Worm (Caenorhabditis elegans) whole organism, midembryonic: ENCODE data around the gene let-805.
A peak's percentile ranks its signal among the peaks of the same experiment; 100 is the strongest.

ENCODE experiments used
- T22C8.4 ChIP-seq: fragments of 200-800 bp; sonication (Bioruptor generic); IDR thresholded peaks from 2 replicates; pipeline ENCODE4 v1.3.6; 2022; ENCODE audit warnings: missing genetic modification characterization, missing compliant biosample characterization
- cog-1 ChIP-seq: sonication (generic microtip); optimal IDR thresholded peaks from 2 replicates; lab custom pipeline; 2016; ENCODE audit warnings: missing genetic modification characterization, missing compliant biosample characterization
- flt-1 ChIP-seq: fragments of 200-800 bp; sonication (Bioruptor generic); IDR thresholded peaks from 2 replicates; pipeline ENCODE4 v1.3.6; 2022; ENCODE audit warnings: missing genetic modification characterization, missing compliant biosample characterization
- klf-2 ChIP-seq: fragments of 200-800 bp; sonication (Bioruptor generic); conservative IDR thresholded peaks from 2 replicates; pipeline ENCODE4 v1.3.6; 2022; ENCODE audit warnings: missing genetic modification reagents, missing genetic modification characterization, missing compliant biosample characterization
- med-1 ChIP-seq: sonication (generic microtip); optimal IDR thresholded peaks from 2 replicates; lab custom pipeline; 2017; ENCODE audit warnings: missing genetic modification characterization, mild to moderate bottlenecking, missing compliant biosample characterization, antibody characterized with exemption, missing genetic modification reagents; ENCODE audit not compliant: insufficient read depth
- ref-1 ChIP-seq: fragments of 200-800 bp; sonication (Bioruptor generic); conservative IDR thresholded peaks from 2 replicates; pipeline ENCODE4 v1.3.6; 2022; ENCODE audit warnings: missing genetic modification reagents, missing genetic modification characterization, missing compliant biosample characterization
- tab-1 ChIP-seq: fragments of 200-800 bp; sonication (Bioruptor generic); IDR thresholded peaks from 2 replicates; pipeline ENCODE4 v1.3.6; 2022; ENCODE audit warnings: missing genetic modification characterization, missing compliant biosample characterization
- ztf-23 ChIP-seq: fragments of 200-800 bp; sonication (Bioruptor generic); IDR thresholded peaks from 2 replicates; pipeline ENCODE4 v1.3.6; 2022; ENCODE audit warnings: missing genetic modification reagents, missing genetic modification characterization, missing compliant biosample characterization
- ztf-29 ChIP-seq: fragments of 200-800 bp; sonication (Bioruptor generic); IDR thresholded peaks from 2 replicates; pipeline ENCODE4 v1.3.6; 2022; ENCODE audit warnings: missing genetic modification reagents, missing genetic modification characterization, missing compliant biosample characterization

DNA sequence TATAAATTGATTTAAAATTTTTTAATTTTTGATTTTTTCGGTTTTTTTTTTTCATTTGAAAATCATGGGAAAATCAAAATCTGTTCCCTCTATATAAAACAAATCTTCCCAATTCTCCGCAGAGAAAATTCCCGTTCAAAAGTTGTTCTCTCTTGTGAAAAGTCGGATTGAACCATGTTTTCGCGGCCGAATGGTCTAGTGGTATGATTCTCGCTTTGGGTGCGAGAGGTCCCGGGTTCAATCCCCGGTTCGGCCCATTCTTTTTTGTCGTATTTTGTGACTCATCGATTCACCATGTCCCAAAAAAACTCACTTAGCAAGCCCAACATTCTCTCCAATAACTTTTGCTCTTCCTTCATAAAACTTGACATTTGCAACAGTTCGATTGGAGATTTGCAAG, 53.6 kb downstream of the let-805 start:
- TF ChIP-seq ztf-23 (GFP tag; lab: Robert Waterston, UW) (0 out of 2 replicates have a peak, but pooled peaks have one; percentile 31), ref-1 (GFP tag; lab: Robert Waterston, UW) (no peak), T22C8.4 (GFP tag; lab: Robert Waterston, UW) (no peak), flt-1 (no peak), ztf-29 (no peak), klf-2 (GFP tag; lab: Robert Waterston, UW) (no peak), med-1 (GFP tag; lab: Kevin White, UChicago) (no peak), cog-1 (tag; lab: Kevin White, UChicago) (no peak), tab-1 (GFP tag; lab: Robert Waterston, UW) (no peak)
